Fruit fly (Drosophila melanogaster) whole organism, prepupa: ENCODE results near the gene Hmt4-20.

Experiments used
- Blimp-1 ChIP-seq: fragments of 200-800 bp; sonication (Bioruptor generic); optimal IDR thresholded peaks from 3 replicates; lab custom pipeline; 2017; ENCODE audit warnings: missing biosample characterization, missing genetic modification characterization, mild to moderate bottlenecking, moderate library complexity, missing genetic modification reagents
- CG10631 ChIP-seq: fragments of 200-800 bp; sonication (Bioruptor generic); optimal IDR thresholded peaks from 2 replicates; lab custom pipeline; 2016; ENCODE audit warnings: missing biosample characterization, missing genetic modification characterization
- CG10669 ChIP-seq: fragments of 200-800 bp; sonication (Bioruptor generic); optimal IDR thresholded peaks from 3 replicates; lab custom pipeline; 2018; ENCODE audit warnings: missing biosample characterization, mild to moderate bottlenecking, missing genetic modification characterization, moderate library complexity
- CG11294 ChIP-seq: fragments of 200-800 bp; sonication (Bioruptor generic); IDR thresholded peaks from 2 replicates; pipeline ENCODE4 v1.3.6; 2022; ENCODE audit warnings: missing biosample characterization, missing genetic modification characterization
- CG11762 ChIP-seq: fragments of 200-800 bp; sonication (Bioruptor generic); optimal IDR thresholded peaks from 3 replicates; lab custom pipeline; 2016; ENCODE audit warnings: missing biosample characterization, missing genetic modification characterization; ENCODE audit not compliant: insufficient read depth
- CG11902 ChIP-seq: fragments of 200-800 bp; sonication (Bioruptor generic); optimal IDR thresholded peaks from 3 replicates; lab custom pipeline; 2016; ENCODE audit warnings: missing biosample characterization, missing genetic modification characterization
- CG15336 ChIP-seq: fragments of 200-800 bp; sonication (Bioruptor generic); IDR thresholded peaks from 2 replicates; pipeline ENCODE4 v1.3.6; 2022; ENCODE audit warnings: missing biosample characterization, missing genetic modification characterization
- CG1621 ChIP-seq: fragments of 200-800 bp; sonication (Bioruptor generic); optimal IDR thresholded peaks from 3 replicates; lab custom pipeline; 2018; ENCODE audit warnings: missing biosample characterization, mild to moderate bottlenecking, missing genetic modification characterization
- CG16779 ChIP-seq: fragments of 200-800 bp; sonication (Bioruptor generic); optimal IDR thresholded peaks from 3 replicates; lab custom pipeline; 2017; ENCODE audit warnings: missing biosample characterization, mild to moderate bottlenecking, missing genetic modification characterization
- CG3032 ChIP-seq: fragments of 200-800 bp; optimal IDR thresholded peaks from 2 replicates; lab custom pipeline; 2019; ENCODE audit warnings: missing biosample characterization, mild to moderate bottlenecking, missing genetic modification characterization, moderate library complexity
- CG31627 ChIP-seq: fragments of 200-800 bp; sonication (Bioruptor generic); optimal IDR thresholded peaks from 3 replicates; lab custom pipeline; 2016; ENCODE audit warnings: missing biosample characterization, missing genetic modification characterization
- CG32006 ChIP-seq: fragments of 200-800 bp; sonication (Bioruptor generic); optimal IDR thresholded peaks from 3 replicates; lab custom pipeline; 2017; ENCODE audit warnings: missing biosample characterization, mild to moderate bottlenecking, missing genetic modification characterization
- CG34406 ChIP-seq: fragments of 200-800 bp; sonication (Bioruptor generic); optimal IDR thresholded peaks from 3 replicates; lab custom pipeline; 2016; ENCODE audit warnings: missing biosample characterization, missing genetic modification characterization
- CG3919 ChIP-seq: fragments of 200-800 bp; sonication (Bioruptor generic); optimal IDR thresholded peaks from 3 replicates; lab custom pipeline; 2016; ENCODE audit warnings: missing biosample characterization, missing genetic modification characterization
- CG4318 ChIP-seq: fragments of 200-800 bp; sonication (Bioruptor generic); optimal IDR thresholded peaks from 3 replicates; lab custom pipeline; 2017; ENCODE audit warnings: missing biosample characterization, mild to moderate bottlenecking, missing genetic modification characterization
- CG6163 ChIP-seq: fragments of 200-800 bp; sonication (Bioruptor generic); IDR thresholded peaks from 3 replicates; pipeline ENCODE4 v1.3.6; 2022; ENCODE audit warnings: missing biosample characterization, missing genetic modification characterization
- CG6276 ChIP-seq: fragments of 200-800 bp; sonication (Bioruptor generic); optimal IDR thresholded peaks from 2 replicates; lab custom pipeline; 2017; ENCODE audit warnings: missing biosample characterization, mild to moderate bottlenecking, missing genetic modification characterization
- CG6792 ChIP-seq: fragments of 200-800 bp; sonication (Bioruptor generic); optimal IDR thresholded peaks from 3 replicates; lab custom pipeline; 2016; ENCODE audit warnings: missing biosample characterization, missing genetic modification characterization
- CG6808 ChIP-seq: fragments of 200-800 bp; sonication (Bioruptor generic); optimal IDR thresholded peaks from 3 replicates; lab custom pipeline; 2017; ENCODE audit warnings: missing biosample characterization, missing genetic modification characterization, mild to moderate bottlenecking, moderate library complexity, missing genetic modification reagents
- CG6854 ChIP-seq: fragments of 200-800 bp; sonication (Bioruptor generic); optimal IDR thresholded peaks from 2 replicates; lab custom pipeline; 2017; ENCODE audit warnings: missing biosample characterization, mild to moderate bottlenecking, missing genetic modification characterization
- CG7368 ChIP-seq: fragments of 200-800 bp; sonication (Bioruptor generic); optimal IDR thresholded peaks from 3 replicates; lab custom pipeline; 2016; ENCODE audit warnings: missing biosample characterization, missing genetic modification characterization
- CG8119 ChIP-seq: fragments of 200-800 bp; sonication (Bioruptor generic); IDR thresholded peaks from 3 replicates; pipeline ENCODE4 v1.3.6; 2022; ENCODE audit warnings: missing biosample characterization, missing genetic modification characterization
- CG8319 ChIP-seq: fragments of 200-800 bp; sonication (Bioruptor generic); optimal IDR thresholded peaks from 3 replicates; lab custom pipeline; 2016; ENCODE audit warnings: missing biosample characterization, missing genetic modification characterization
- CG8632 ChIP-seq: fragments of 200-800 bp; sonication (Bioruptor generic); optimal IDR thresholded peaks from 3 replicates; lab custom pipeline; 2016; ENCODE audit warnings: missing biosample characterization, missing genetic modification characterization
- CG9139 ChIP-seq: fragments of 200-800 bp; sonication (Bioruptor generic); optimal IDR thresholded peaks from 3 replicates; lab custom pipeline; 2017; ENCODE audit warnings: missing biosample characterization, mild to moderate bottlenecking, missing genetic modification characterization
- Eip78C ChIP-seq: fragments of 200-800 bp; sonication (Bioruptor generic); peaks from one replicate; lab custom pipeline; 2016; ENCODE audit warnings: missing biosample characterization, missing genetic modification characterization
- Eip93F ChIP-seq: fragments of 200-800 bp; sonication (Bioruptor generic); optimal IDR thresholded peaks from 2 replicates; lab custom pipeline; 2016; ENCODE audit warnings: missing biosample characterization, mild to moderate bottlenecking, missing genetic modification characterization
- Ets96B ChIP-seq: fragments of 200-800 bp; optimal IDR thresholded peaks from 2 replicates; lab custom pipeline; 2019; ENCODE audit warnings: missing biosample characterization, mild to moderate bottlenecking, missing genetic modification characterization, moderate library complexity
- Hr39 ChIP-seq: fragments of 200-800 bp; sonication (Bioruptor generic); optimal IDR thresholded peaks from 2 replicates; lab custom pipeline; 2016; ENCODE audit warnings: missing biosample characterization, missing genetic modification characterization
- Hr4 ChIP-seq: fragments of 200-800 bp; sonication (Bioruptor generic); optimal IDR thresholded peaks from 3 replicates; lab custom pipeline; 2016; ENCODE audit warnings: missing biosample characterization, missing genetic modification characterization
- Lpt ChIP-seq: fragments of 200-800 bp; sonication (Bioruptor generic); optimal IDR thresholded peaks from 3 replicates; lab custom pipeline; 2016; ENCODE audit warnings: missing biosample characterization, missing genetic modification characterization
- OdsH ChIP-seq: fragments of 200-800 bp; sonication (Bioruptor generic); optimal IDR thresholded peaks from 3 replicates; lab custom pipeline; 2016; ENCODE audit warnings: missing biosample characterization, missing genetic modification characterization
- Smox ChIP-seq: fragments of 200-800 bp; sonication (Bioruptor generic); optimal IDR thresholded peaks from 3 replicates; lab custom pipeline; 2016; ENCODE audit warnings: missing biosample characterization, missing genetic modification characterization
- Sox14 ChIP-seq: fragments of 200-800 bp; sonication (Bioruptor generic); optimal IDR thresholded peaks from 3 replicates; lab custom pipeline; 2016; ENCODE audit warnings: missing biosample characterization, missing genetic modification characterization
- achi ChIP-seq: fragments of 200-800 bp; sonication (Bioruptor generic); optimal IDR thresholded peaks from 3 replicates; lab custom pipeline; 2016; ENCODE audit warnings: missing biosample characterization, missing genetic modification characterization
- acj6 ChIP-seq: fragments of 200-800 bp; sonication (Bioruptor generic); optimal IDR thresholded peaks from 3 replicates; lab custom pipeline; 2016; ENCODE audit warnings: missing biosample characterization, missing genetic modification characterization
- cyc ChIP-seq: fragments of 200-800 bp; sonication (Bioruptor generic); optimal IDR thresholded peaks from 3 replicates; lab custom pipeline; 2016; ENCODE audit warnings: missing biosample characterization, missing genetic modification characterization
- dac ChIP-seq: fragments of 200-800 bp; sonication (Bioruptor generic); optimal IDR thresholded peaks from 2 replicates; lab custom pipeline; 2017; ENCODE audit warnings: missing biosample characterization, mild to moderate bottlenecking, missing genetic modification characterization
- dsx ChIP-seq: fragments of 200-800 bp; optimal IDR thresholded peaks from 3 replicates; lab custom pipeline; 2019; ENCODE audit warnings: missing biosample characterization, mild to moderate bottlenecking, missing genetic modification characterization, moderate library complexity; ENCODE audit not compliant: poor library complexity, severe bottlenecking
- esn ChIP-seq: fragments of 200-800 bp; sonication (Bioruptor generic); optimal IDR thresholded peaks from 2 replicates; lab custom pipeline; 2016; ENCODE audit warnings: missing biosample characterization, mild to moderate bottlenecking, missing genetic modification characterization, moderate library complexity
- fd59A ChIP-seq: fragments of 200-800 bp; sonication (Bioruptor generic); optimal IDR thresholded peaks from 2 replicates; lab custom pipeline; 2017; ENCODE audit warnings: missing biosample characterization, mild to moderate bottlenecking, missing genetic modification characterization, missing genetic modification reagents
- fd85E ChIP-seq: fragments of 200-800 bp; sonication (Bioruptor generic); optimal IDR thresholded peaks from 3 replicates; lab custom pipeline; 2016; ENCODE audit warnings: missing biosample characterization, missing genetic modification characterization
- fkh ChIP-seq: fragments of 200-800 bp; sonication (Bioruptor generic); optimal IDR thresholded peaks from 3 replicates; lab custom pipeline; 2017; ENCODE audit warnings: missing biosample characterization, mild to moderate bottlenecking, missing genetic modification characterization, moderate library complexity
- lz ChIP-seq: fragments of 200-800 bp; sonication (Bioruptor generic); optimal IDR thresholded peaks from 3 replicates; lab custom pipeline; 2016; ENCODE audit warnings: missing biosample characterization, missing genetic modification characterization
- pdm3 ChIP-seq: fragments of 200-800 bp; sonication (Bioruptor generic); optimal IDR thresholded peaks from 3 replicates; lab custom pipeline; 2016; ENCODE audit warnings: missing biosample characterization, missing genetic modification characterization
- salr ChIP-seq, 2 experiments: fragments of 200-800 bp; sonication (Bioruptor generic); optimal IDR thresholded peaks; 3 replicates each; lab custom pipeline; 2016 to 2018; ENCODE audit warnings: missing biosample characterization in 2 of 2, missing genetic modification characterization in 2 of 2, mild to moderate bottlenecking in 1 of 2
- spab ChIP-seq: fragments of 200-800 bp; sonication (Bioruptor generic); optimal IDR thresholded peaks from 2 replicates; lab custom pipeline; 2017; ENCODE audit warnings: missing biosample characterization, mild to moderate bottlenecking, missing genetic modification characterization, missing genetic modification reagents
- ss ChIP-seq, 2 experiments: fragments of 200-800 bp; sonication (Bioruptor generic); optimal IDR thresholded peaks; 2 replicates in 1 of 2; 3 replicates in 1 of 2; lab custom pipeline; 2017 to 2018; ENCODE audit warnings: mild to moderate bottlenecking in 2 of 2, missing biosample characterization in 2 of 2, missing genetic modification characterization in 2 of 2, moderate library complexity in 1 of 2
- svp ChIP-seq: fragments of 200-800 bp; sonication (Bioruptor generic); peaks from one replicate; lab custom pipeline; 2016; ENCODE audit warnings: missing biosample characterization, missing genetic modification characterization
- topi ChIP-seq: fragments of 200-800 bp; sonication (Bioruptor generic); optimal IDR thresholded peaks from 3 replicates; lab custom pipeline; 2016; ENCODE audit warnings: missing biosample characterization, missing genetic modification characterization
- vri ChIP-seq: fragments of 200-800 bp; sonication (Bioruptor generic); optimal IDR thresholded peaks from 3 replicates; lab custom pipeline; 2016; ENCODE audit warnings: missing biosample characterization, mild to moderate bottlenecking, missing genetic modification characterization

The Hmt4-20 gene

DNA sequence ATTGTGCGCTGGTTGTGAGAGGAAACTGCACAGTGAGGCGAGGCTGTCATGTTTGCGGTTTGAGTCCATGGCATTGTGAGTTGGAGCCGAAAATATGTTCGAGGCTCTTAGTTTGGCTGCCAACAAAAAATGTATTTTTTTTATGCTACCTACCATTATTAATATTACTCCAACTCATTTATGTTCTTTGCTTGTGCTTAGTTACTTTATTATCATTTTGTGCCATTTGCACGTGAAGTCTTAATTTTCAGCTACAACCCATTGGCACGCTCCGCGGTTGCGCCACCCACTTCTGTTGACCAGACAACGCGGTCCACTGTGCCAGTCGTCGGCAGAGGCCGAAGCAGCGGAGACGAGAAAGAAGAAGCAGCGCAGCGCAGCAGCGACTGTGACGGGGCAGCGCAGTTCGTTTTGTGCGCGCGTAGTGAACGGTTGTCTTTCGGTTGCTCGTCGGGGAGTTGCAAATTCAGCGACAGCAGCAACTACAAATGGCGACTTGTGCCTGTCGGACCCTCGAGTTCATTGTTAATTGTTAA, 30.7 kb upstream of the Hmt4-20 start, which contains the start of gene sdk:
TSS of gene sdk (plus strand) at position 398 of the 536 bp plus-strand sequence.
- peak; percentile 88 for TF ChIP-seq dac
- peak; percentile 92 for TF ChIP-seq acj6 (GFP tag; lab: Kevin White, UChicago)
- peak; percentile 88 for TF ChIP-seq CG8319
- peak; percentile 91 for TF ChIP-seq CG4318 (GFP tag; lab: Kevin White, UChicago)
- TF ChIP-seq CG6792, result peak; percentile 96
- TF ChIP-seq CG8119 (GFP tag; lab: Robert Waterston, UW), result peak; percentile 95
- peak; percentile 96 for TF ChIP-seq esn
- TF ChIP-seq ss (GFP tag; optimal IDR thresholded peaks at IDR 0.05; lab: Kevin White, UChicago), result peak; percentile 89 to 91
- peak; percentile 82 for TF ChIP-seq Blimp-1 (GFP tag; lab: Kevin White, UChicago)
- peak; percentile 89 for TF ChIP-seq CG11902 (GFP tag; lab: Kevin White, UChicago)
- TF ChIP-seq Hr39 (GFP tag; lab: Kevin White, UChicago), result peak; percentile 93
- peak; percentile 90 for TF ChIP-seq Lpt (GFP tag; lab: Kevin White, UChicago)
- TF ChIP-seq achi (GFP tag; lab: Kevin White, UChicago), result peak; percentile 92
- TF ChIP-seq CG15336 (GFP tag; lab: Robert Waterston, UW), result peak; percentile 92
- peak; percentile 86 for TF ChIP-seq CG6163
- TF ChIP-seq fd59A, result peak; percentile 91
- TF ChIP-seq dsx (GFP tag; lab: Kevin White, UChicago), result peak; percentile 86
- peak; percentile 97 for TF ChIP-seq lz (GFP tag; lab: Kevin White, UChicago)
- TF ChIP-seq Sox14 (GFP tag; lab: Kevin White, UChicago), result peak; percentile 96
- peak; percentile 92 for TF ChIP-seq CG10631 (GFP tag; lab: Kevin White, UChicago)
- peak; percentile 86 for TF ChIP-seq fd85E (GFP tag; lab: Kevin White, UChicago)
- peak; percentile 87 for TF ChIP-seq Eip93F
- TF ChIP-seq CG3032 (tag; lab: Kevin White, UChicago), result peak; percentile 88
- TF ChIP-seq CG31627 (GFP tag; lab: Kevin White, UChicago), result peak; percentile 94
- peak; percentile 90 for TF ChIP-seq CG11762 (GFP tag; lab: Kevin White, UChicago)
- TF ChIP-seq Ets96B (tag; lab: Kevin White, UChicago), result peak; percentile 87
- peak; percentile 82 for TF ChIP-seq CG9139 (GFP tag; lab: Kevin White, UChicago)
- TF ChIP-seq Hr4 (GFP tag; lab: Kevin White, UChicago), result peak; percentile 93
- TF ChIP-seq CG6276, result peak; percentile 92
- TF ChIP-seq cyc, result peak; percentile 91
- peak; percentile 92 for TF ChIP-seq CG3919 (GFP tag; lab: Kevin White, UChicago)
- peak; percentile 98 for TF ChIP-seq svp (GFP tag; lab: Kevin White, UChicago)
- peak; percentile 91 for TF ChIP-seq CG6808 (GFP tag; lab: Kevin White, UChicago)
- TF ChIP-seq CG6854, result peak; percentile 88
- peak; percentile 96 for TF ChIP-seq topi (GFP tag; lab: Kevin White, UChicago)
- TF ChIP-seq CG11294, result peak; percentile 78
- TF ChIP-seq CG10669, result peak; percentile 93
- TF ChIP-seq salr (GFP tag; optimal IDR thresholded peaks at IDR 0.05; lab: Kevin White, UChicago), result peak; percentile 72 to 93
- peak; percentile 94 for TF ChIP-seq CG34406
- peak; percentile 87 for TF ChIP-seq spab (GFP tag; lab: Kevin White, UChicago)
- peak; percentile 93 for TF ChIP-seq OdsH
- peak; percentile 93 for TF ChIP-seq CG7368 (GFP tag; lab: Kevin White, UChicago)
- peak; percentile 95 for TF ChIP-seq CG32006
- TF ChIP-seq CG8632 (GFP tag; lab: Kevin White, UChicago), result peak; percentile 90
- TF ChIP-seq Smox (GFP tag; lab: Kevin White, UChicago), result peak; percentile 95
- peak; percentile 95 for TF ChIP-seq pdm3 (GFP tag; lab: Kevin White, UChicago)
- peak; percentile 99 for TF ChIP-seq Eip78C (GFP tag; lab: Kevin White, UChicago)
- TF ChIP-seq CG1621 (tag; lab: Kevin White, UChicago), result peak; percentile 89
- peak; percentile 64 for TF ChIP-seq fkh (GFP tag; lab: Kevin White, UChicago)
- peak; percentile 89 for TF ChIP-seq CG16779 (tag; lab: Kevin White, UChicago)
- TF ChIP-seq vri (GFP tag; lab: Kevin White, UChicago), result peak; percentile 92
